Fruit fly (Drosophila melanogaster) whole organism, embryonic: ENCODE data around the gene CG13654.

Experiments used
- ATbp ChIP-seq: fragments of 200-800 bp; sonication (Bioruptor generic); optimal IDR thresholded peaks from 2 replicates; lab custom pipeline; 2017; ENCODE audit warnings: missing biosample characterization, mild to moderate bottlenecking, missing genetic modification characterization, missing genetic modification reagents
- Asciz ChIP-seq: fragments of 200-800 bp; sonication (Bioruptor generic); optimal IDR thresholded peaks from 2 replicates; lab custom pipeline; 2017; ENCODE audit warnings: missing biosample characterization, mild to moderate bottlenecking, missing genetic modification characterization, missing genetic modification reagents
- Awh ChIP-seq: fragments of 200-800 bp; sonication (Bioruptor generic); IDR thresholded peaks from 2 replicates; pipeline ENCODE4, ENCODE4 v1.3.6; 2022; ENCODE audit warnings: missing biosample characterization, missing genetic modification characterization
- CG13287 ChIP-seq: fragments of 200-800 bp; sonication (Bioruptor generic); IDR thresholded peaks from 2 replicates; pipeline ENCODE4 v1.3.6; 2022; ENCODE audit warnings: missing biosample characterization, missing genetic modification characterization; ENCODE audit not compliant: partially characterized antibody
- CG13424 ChIP-seq: fragments of 200-800 bp; sonication (Bioruptor generic); optimal IDR thresholded peaks from 2 replicates; lab custom pipeline; 2019; ENCODE audit warnings: missing biosample characterization, mild to moderate bottlenecking, missing genetic modification characterization, moderate library complexity
- CG15073 ChIP-seq: fragments of 200-800 bp; sonication (Bioruptor generic); optimal IDR thresholded peaks from 2 replicates; lab custom pipeline; 2016; ENCODE audit warnings: missing biosample characterization, missing genetic modification characterization
- CG17361 ChIP-seq: fragments of 200-800 bp; sonication (Bioruptor generic); IDR thresholded peaks from 3 replicates; pipeline ENCODE4 v1.3.6; 2022; ENCODE audit warnings: missing biosample characterization, missing genetic modification characterization
- CG17385 ChIP-seq: fragments of 200-800 bp; sonication (Bioruptor generic); optimal IDR thresholded peaks from 3 replicates; lab custom pipeline; 2018; ENCODE audit warnings: missing biosample characterization, mild to moderate bottlenecking, missing genetic modification characterization
- CG31365 ChIP-seq: fragments of 200-800 bp; sonication (Bioruptor generic); optimal IDR thresholded peaks from 2 replicates; lab custom pipeline; 2018; ENCODE audit warnings: missing biosample characterization, mild to moderate bottlenecking, missing genetic modification characterization
- CG33213 ChIP-seq: fragments of 200-800 bp; sonication (Bioruptor generic); optimal IDR thresholded peaks from 3 replicates; lab custom pipeline; 2016; ENCODE audit warnings: missing biosample characterization, missing genetic modification characterization
- CG43689 ChIP-seq: fragments of 200-800 bp; sonication (Bioruptor generic); IDR thresholded peaks from 2 replicates; pipeline ENCODE4 v1.3.6; 2022; ENCODE audit warnings: missing biosample characterization, missing genetic modification characterization
- CG6254 ChIP-seq: fragments of 200-800 bp; sonication (Bioruptor generic); optimal IDR thresholded peaks from 3 replicates; lab custom pipeline; 2017; ENCODE audit warnings: mild to moderate bottlenecking, missing biosample characterization, missing genetic modification reagents, missing genetic modification characterization
- CG6854 ChIP-seq: fragments of 200-800 bp; sonication (Bioruptor generic); optimal IDR thresholded peaks from 3 replicates; lab custom pipeline; 2017; ENCODE audit warnings: missing biosample characterization, mild to moderate bottlenecking, missing genetic modification characterization
- CG7556 ChIP-seq: fragments of 200-800 bp; sonication (Bioruptor generic); optimal IDR thresholded peaks from 2 replicates; lab custom pipeline; 2017; ENCODE audit warnings: missing biosample characterization, mild to moderate bottlenecking, missing genetic modification characterization
- CG7745 ChIP-seq: fragments of 200-800 bp; sonication (Bioruptor generic); optimal IDR thresholded peaks from 2 replicates; lab custom pipeline; 2018; ENCODE audit warnings: missing biosample characterization, mild to moderate bottlenecking, missing genetic modification characterization, moderate library complexity
- CG7963 ChIP-seq: fragments of 200-800 bp; sonication (Bioruptor generic); IDR thresholded peaks from 3 replicates; pipeline ENCODE4 v1.3.6; 2022; ENCODE audit warnings: missing biosample characterization, missing genetic modification characterization; ENCODE audit not compliant: partially characterized antibody
- CG8765 ChIP-seq: fragments of 200-800 bp; sonication (Bioruptor generic); IDR thresholded peaks from 2 replicates; pipeline ENCODE4 v1.3.6; 2022; ENCODE audit warnings: missing biosample characterization, missing genetic modification characterization
- CG9727 ChIP-seq: fragments of 200-800 bp; sonication (Bioruptor generic); optimal IDR thresholded peaks from 3 replicates; lab custom pipeline; 2017; ENCODE audit warnings: missing biosample characterization, mild to moderate bottlenecking, missing genetic modification characterization
- Drgx ChIP-seq: fragments of 200-800 bp; sonication (Bioruptor generic); IDR thresholded peaks from 2 replicates; pipeline ENCODE4 v1.3.6; 2022; ENCODE audit warnings: missing biosample characterization, missing genetic modification characterization
- Fer2 ChIP-seq: fragments of 200-800 bp; sonication (Bioruptor generic); optimal IDR thresholded peaks from 2 replicates; lab custom pipeline; 2018; ENCODE audit warnings: missing biosample characterization, mild to moderate bottlenecking, missing genetic modification characterization, moderate library complexity
- HHEX ChIP-seq: fragments of 200-800 bp; sonication (Bioruptor generic); optimal IDR thresholded peaks from 3 replicates; lab custom pipeline; 2017; ENCODE audit warnings: missing biosample characterization, mild to moderate bottlenecking, missing genetic modification characterization, missing genetic modification reagents
- HLH4C ChIP-seq: fragments of 200-800 bp; sonication (Bioruptor generic); IDR thresholded peaks from 3 replicates; pipeline ENCODE4 v1.3.6; 2022; ENCODE audit warnings: missing biosample characterization, missing genetic modification characterization; ENCODE audit not compliant: partially characterized antibody
- Hsf ChIP-seq: fragments of 200-800 bp; sonication (Bioruptor generic); optimal IDR thresholded peaks from 3 replicates; lab custom pipeline; 2016; ENCODE audit warnings: missing biosample characterization, missing genetic modification characterization
- Lim3 ChIP-seq: fragments of 200-800 bp; sonication (Bioruptor generic); IDR thresholded peaks from 2 replicates; pipeline ENCODE4 v1.3.6; 2022; ENCODE audit warnings: missing biosample characterization, missing genetic modification characterization
- MBD-R2 ChIP-seq: fragments of 200-800 bp; sonication (Bioruptor generic); IDR thresholded peaks from 2 replicates; pipeline ENCODE4 v1.3.6; 2022; ENCODE audit warnings: missing biosample characterization, missing genetic modification characterization
- Neu2 ChIP-seq: fragments of 200-800 bp; sonication (Bioruptor generic); optimal IDR thresholded peaks from 3 replicates; lab custom pipeline; 2016; ENCODE audit warnings: missing biosample characterization, missing genetic modification characterization, borderline replicate concordance
- Nf-YA ChIP-seq: fragments of 200-800 bp; sonication (Bioruptor generic); IDR thresholded peaks from 2 replicates; pipeline ENCODE4 v1.3.6; 2022; ENCODE audit warnings: missing biosample characterization, missing genetic modification characterization
- Nf-YC ChIP-seq: fragments of 200-800 bp; optimal IDR thresholded peaks from 3 replicates; lab custom pipeline; 2019; ENCODE audit warnings: missing biosample characterization, mild to moderate bottlenecking, missing genetic modification characterization, moderate library complexity
- Ptx1 ChIP-seq: fragments of 200-800 bp; sonication (Bioruptor generic); IDR thresholded peaks from 2 replicates; pipeline ENCODE4 v1.3.6; 2022; ENCODE audit warnings: missing biosample characterization, missing genetic modification characterization
- Rfx ChIP-seq: fragments of 200-800 bp; sonication (Bioruptor generic); IDR thresholded peaks from 2 replicates; pipeline ENCODE4 v1.3.6; 2022; ENCODE audit warnings: missing biosample characterization, missing genetic modification characterization
- Tbp ChIP-seq: fragments of >200 bp; optimal IDR thresholded peaks from 2 replicates; lab custom pipeline; 2018; ENCODE audit warnings: missing biosample characterization, missing genetic modification characterization
- Xbp1 ChIP-seq: fragments of 200-800 bp; sonication (Bioruptor generic); optimal IDR thresholded peaks from 3 replicates; lab custom pipeline; 2016; ENCODE audit warnings: missing biosample characterization, mild to moderate bottlenecking, missing genetic modification characterization
- YL-1 ChIP-seq: fragments of 200-800 bp; sonication (Bioruptor generic); optimal IDR thresholded peaks from 3 replicates; lab custom pipeline; 2017; ENCODE audit warnings: missing biosample characterization, mild to moderate bottlenecking, missing genetic modification characterization
- ato ChIP-seq: fragments of 200-800 bp; sonication (Bioruptor generic); IDR thresholded peaks from 2 replicates; pipeline ENCODE4 v1.3.6; 2022; ENCODE audit warnings: missing biosample characterization, missing genetic modification characterization; ENCODE audit not compliant: partially characterized antibody
- az2 ChIP-seq: fragments of 200-800 bp; sonication (Bioruptor generic); optimal IDR thresholded peaks from 3 replicates; lab custom pipeline; 2016; ENCODE audit warnings: missing biosample characterization, missing genetic modification characterization
- bcd ChIP-seq: fragments of 200-800 bp; sonication (Bioruptor generic); optimal IDR thresholded peaks from 2 replicates; lab custom pipeline; 2017; ENCODE audit warnings: missing biosample characterization, mild to moderate bottlenecking, missing genetic modification characterization
- cg ChIP-seq: fragments of 200-800 bp; sonication (Bioruptor generic); optimal IDR thresholded peaks from 3 replicates; lab custom pipeline; 2019; ENCODE audit warnings: missing biosample characterization, mild to moderate bottlenecking, missing genetic modification characterization, moderate library complexity
- dan ChIP-seq: fragments of 200-800 bp; sonication (Bioruptor generic); IDR thresholded peaks from 2 replicates; pipeline ENCODE4 v1.3.6; 2022; ENCODE audit warnings: missing biosample characterization, missing genetic modification characterization
- fd96Cb ChIP-seq: fragments of 200-800 bp; sonication (Bioruptor generic); optimal IDR thresholded peaks from 2 replicates; lab custom pipeline; 2018; ENCODE audit warnings: missing biosample characterization, mild to moderate bottlenecking, missing genetic modification characterization, moderate library complexity
- fu2 ChIP-seq: fragments of 200-800 bp; sonication (Bioruptor generic); optimal IDR thresholded peaks from 2 replicates; lab custom pipeline; 2016; ENCODE audit warnings: missing biosample characterization, missing genetic modification characterization
- grn ChIP-seq: fragments of 200-800 bp; sonication (Bioruptor generic); optimal IDR thresholded peaks from 3 replicates; lab custom pipeline; 2017; ENCODE audit warnings: missing biosample characterization, missing genetic modification characterization
- odd ChIP-seq: fragments of 200-800 bp; sonication (Bioruptor generic); optimal IDR thresholded peaks from 2 replicates; lab custom pipeline; 2017; ENCODE audit warnings: missing biosample characterization, mild to moderate bottlenecking, missing genetic modification characterization
- repo ChIP-seq: fragments of 200-800 bp; sonication (Bioruptor generic); optimal IDR thresholded peaks from 2 replicates; lab custom pipeline; 2016; ENCODE audit warnings: missing biosample characterization, missing genetic modification characterization
- run ChIP-seq: fragments of 200-800 bp; sonication (Bioruptor generic); optimal IDR thresholded peaks from 3 replicates; lab custom pipeline; 2018; ENCODE audit warnings: missing biosample characterization, mild to moderate bottlenecking, missing genetic modification characterization
- sd ChIP-seq: fragments of 200-800 bp; sonication (Bioruptor generic); optimal IDR thresholded peaks from 3 replicates; lab custom pipeline; 2018; ENCODE audit warnings: missing biosample characterization, mild to moderate bottlenecking, missing genetic modification characterization, moderate library complexity
- sqz ChIP-seq: fragments of 200-800 bp; sonication (Bioruptor generic); optimal IDR thresholded peaks from 3 replicates; lab custom pipeline; 2018; ENCODE audit warnings: missing biosample characterization, mild to moderate bottlenecking, missing genetic modification characterization
- trh ChIP-seq: fragments of 200-800 bp; sonication (Bioruptor generic); optimal IDR thresholded peaks from 2 replicates; lab custom pipeline; 2016; ENCODE audit warnings: missing biosample characterization, missing genetic modification characterization
- tx ChIP-seq: fragments of 200-800 bp; sonication (Bioruptor generic); optimal IDR thresholded peaks from 2 replicates; lab custom pipeline; 2016; ENCODE audit warnings: missing biosample characterization, missing genetic modification characterization
- usp ChIP-seq: fragments of >200 bp; optimal IDR thresholded peaks from 2 replicates; lab custom pipeline; 2017; ENCODE audit warnings: missing biosample characterization, missing genetic modification characterization
- vnd ChIP-seq: fragments of 200-800 bp; sonication (Bioruptor generic); IDR thresholded peaks from 3 replicates; pipeline ENCODE4 v1.3.6; 2022; ENCODE audit warnings: missing biosample characterization, missing genetic modification characterization; ENCODE audit not compliant: partially characterized antibody

Gene CG13654

dm6 chr3R:25247379-25247869, 47.8 kb downstream of the CG13654 start, which contains the start of the genes RpS27 and Nup37 (continued):
- TF ChIP-seq run (peak; percentile 90), CG13424 (tag; lab: Kevin White, UChicago) (peak; percentile 88), Lim3 (peak; percentile 68; the same call in 1 of the 2 replicates), fu2 (GFP tag; lab: Kevin White, UChicago) (peak; percentile 98), HLH4C (no peak), Ptx1 (GFP tag; lab: Robert Waterston, UW) (peak; percentile 96), Neu2 (GFP tag; lab: Kevin White, UChicago) (peak; percentile 93), repo (peak; percentile 98), vnd (no peak), CG6254 (GFP tag; lab: Kevin White, UChicago) (peak; percentile 89), HHEX (GFP tag; lab: Kevin White, UChicago) (peak; percentile 99), Nf-YA (GFP tag; lab: Robert Waterston, UW) (peak; percentile 93), Nf-YC (tag; lab: Kevin White, UChicago) (peak; percentile 88), CG43689 (peak; percentile 95), Fer2 (tag; lab: Kevin White, UChicago) (peak; percentile 98), tx (GFP tag; lab: Kevin White, UChicago) (peak; percentile 97), CG7745 (peak; percentile 83), odd (GFP tag; lab: Kevin White, UChicago) (peak; percentile 99), sd (tag; lab: Kevin White, UChicago) (peak; percentile 83), CG8765 (GFP tag; lab: Robert Waterston, UW) (peak; percentile 89), dan (GFP tag; lab: Robert Waterston, UW) (no peak; the same call in 1 of the 2 replicates), CG15073 (GFP tag; lab: Kevin White, UChicago) (peak; percentile 68), Tbp (no peak), Rfx (GFP tag; lab: Robert Waterston, UW) (peak; percentile 99), trh (peak; percentile 98), fd96Cb (tag; lab: Kevin White, UChicago) (peak; percentile 91), ATbp (GFP tag; lab: Kevin White, UChicago) (peak; percentile 97), cg (GFP tag; lab: Kevin White, UChicago) (no peak), ato (GFP tag; lab: Robert Waterston, UW) (no peak), Awh (GFP tag; lab: Robert Waterston, UW) (peak; percentile 98), CG7963 (GFP tag; lab: Robert Waterston, UW) (no peak), MBD-R2 (GFP tag; lab: Robert Waterston, UW) (peak; percentile 86), grn (GFP tag; lab: Kevin White, UChicago) (peak; percentile 96), CG33213 (peak; percentile 99), bcd (GFP tag; lab: Kevin White, UChicago) (peak; percentile 100), az2 (peak; percentile 95), CG13287 (peak; percentile 14; the same call in 1 of the 2 replicates), sqz (GFP tag; lab: Kevin White, UChicago) (peak; percentile 98), CG17361 (GFP tag; lab: Robert Waterston, UW) (peak; percentile 99), Hsf (peak; percentile 98), CG6854 (GFP tag; lab: Kevin White, UChicago) (peak; percentile 97), Xbp1 (GFP tag; lab: Kevin White, UChicago) (peak; percentile 98), CG9727 (peak; percentile 99), Asciz (GFP tag; lab: Kevin White, UChicago) (peak; percentile 98), usp (GFP tag; lab: Kevin White, UChicago) (no peak), CG17385 (GFP tag; lab: Kevin White, UChicago) (peak; percentile 97), YL-1 (GFP tag; lab: Kevin White, UChicago) (peak; percentile 100), CG7556 (GFP tag; lab: Kevin White, UChicago) (peak; percentile 93), CG31365 (tag; lab: Kevin White, UChicago) (peak; percentile 92), Drgx (GFP tag; lab: Robert Waterston, UW) (peak; percentile 75)
